Worm (Caenorhabditis elegans): ENCODE data around the gene tbc-8.

DNA sequence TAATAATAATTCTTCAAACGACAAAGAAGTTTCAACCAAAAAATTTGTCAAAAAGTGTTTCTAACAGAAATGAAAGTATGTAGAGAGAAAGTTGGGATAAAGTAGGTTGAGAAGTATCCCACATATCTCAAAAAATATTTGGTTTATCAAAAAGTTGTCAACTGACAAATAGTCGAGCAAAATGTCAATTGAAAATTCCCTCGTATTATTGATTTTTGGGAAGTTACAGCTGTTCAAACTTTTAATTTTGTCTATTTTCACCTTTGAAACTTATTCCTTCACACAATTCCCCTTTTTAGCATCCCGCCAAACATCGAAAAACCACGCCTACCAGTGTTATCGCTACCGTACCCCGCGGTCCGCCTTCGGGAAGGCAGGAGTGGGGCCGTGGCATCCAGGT, 17.7 kb upstream of the tbc-8 start, which contains the start of gene tbx-8:
- no peak for TF ChIP-seq dve-1 (tag; optimal IDR thresholded peaks at IDR 0.05; ENCODE audit: insufficient read depth)
- TF ChIP-seq zag-1 (tag; optimal IDR thresholded peaks at IDR 0.05): no peak
- TF ChIP-seq unc-62 (GFP tag; optimal IDR thresholded peaks at IDR 0.05 in 1 of 2): no peak
- no peak for TF ChIP-seq unc-62 (tag; optimal IDR thresholded peaks at IDR 0.05)
- TF ChIP-seq aly-2 (tag; optimal IDR thresholded peaks at IDR 0.05): no peak
- TF ChIP-seq ctbp-1 (GFP tag; IDR thresholded peaks at IDR 0.05): no peak
- no peak for TF ChIP-seq ceh-28 (tag; optimal IDR thresholded peaks at IDR 0.05)
- TF ChIP-seq lin-13 (GFP tag; optimal IDR thresholded peaks at IDR 0.05): no peak
- TF ChIP-seq nhr-25 (tag; optimal IDR thresholded peaks at IDR 0.05; ENCODE audit: borderline replicate concordance, insufficient read depth): no peak
- TF ChIP-seq ama-1 (optimal IDR thresholded peaks at IDR 0.05): no peak
- TF ChIP-seq lim-7 (GFP tag; IDR thresholded peaks at IDR 0.05): no peak

Measured in whole organism, L4 larva.